Worm (Caenorhabditis elegans) whole organism, young adult: ENCODE measurements around the gene C34B4.3.

ENCODE experiments used
- B0336.3 ChIP-seq: fragments of 200-800 bp; sonication (Bioruptor generic); IDR thresholded peaks from 2 replicates; pipeline ENCODE4 v1.3.6; 2022; ENCODE audit warnings: missing genetic modification characterization, missing compliant biosample characterization
- F22D6.2 ChIP-seq: sonication (generic microtip); optimal IDR thresholded peaks from 2 replicates; lab custom pipeline; 2016; ENCODE audit warnings: mild to moderate bottlenecking, missing genetic modification characterization, missing compliant biosample characterization
- F39B2.1 ChIP-seq: fragments of 200-800 bp; sonication (Bioruptor generic); IDR thresholded peaks from 2 replicates; pipeline ENCODE4 v1.3.6; 2022; ENCODE audit warnings: missing genetic modification reagents, missing genetic modification characterization, missing compliant biosample characterization
- K11D2.4 ChIP-seq: fragments of 200-800 bp; sonication (Bioruptor generic); IDR thresholded peaks from 2 replicates; pipeline ENCODE4 v1.3.6; 2022; ENCODE audit warnings: missing genetic modification reagents, missing genetic modification characterization, missing compliant biosample characterization
- K12H6.12 ChIP-seq: fragments of 200-800 bp; sonication (Bioruptor generic); optimal IDR thresholded peaks from 2 replicates; lab custom pipeline; 2018; ENCODE audit warnings: mild to moderate bottlenecking, missing genetic modification characterization, missing compliant biosample characterization
- Y56A3A.18 ChIP-seq: fragments of 200-800 bp; sonication (Bioruptor generic); IDR thresholded peaks from 2 replicates; pipeline ENCODE4 v1.3.6; 2022; ENCODE audit warnings: missing genetic modification reagents, missing genetic modification characterization, missing compliant biosample characterization
- Y79H2A.3 ChIP-seq: fragments of 200-800 bp; sonication (Bioruptor generic); conservative IDR thresholded peaks from 2 replicates; pipeline ENCODE4 v1.3.6; 2022; ENCODE audit warnings: missing genetic modification reagents, missing genetic modification characterization, missing compliant biosample characterization
- Y95B8A.8 ChIP-seq: fragments of 200-800 bp; sonication (Bioruptor generic); IDR thresholded peaks from 2 replicates; pipeline ENCODE4 v1.3.6; 2022; ENCODE audit warnings: missing genetic modification reagents, missing genetic modification characterization, missing compliant biosample characterization
- attf-5 ChIP-seq: fragments of 200-800 bp; sonication (Bioruptor generic); optimal IDR thresholded peaks from 2 replicates; lab custom pipeline; 2018; ENCODE audit warnings: mild to moderate bottlenecking, missing genetic modification characterization, missing compliant biosample characterization
- attf-6 ChIP-seq: fragments of 200-800 bp; sonication (Bioruptor generic); IDR thresholded peaks from 2 replicates; pipeline ENCODE4 v1.3.6; 2022; ENCODE audit warnings: missing genetic modification reagents, missing genetic modification characterization, missing compliant biosample characterization
- bed-2 ChIP-seq: fragments of 200-800 bp; sonication (Bioruptor generic); IDR thresholded peaks from 2 replicates; pipeline ENCODE4 v1.3.6; 2022; ENCODE audit warnings: missing genetic modification reagents, missing genetic modification characterization, missing compliant biosample characterization
- cebp-1 ChIP-seq, 2 experiments: fragments of 200-800 bp in 1 of 2; sonication (Bioruptor generic) in 1 of 2; sonication (generic microtip) in 1 of 2; IDR thresholded peaks in 1 of 2; optimal IDR thresholded peaks in 1 of 2; 2 replicates each; pipeline versions ENCODE4 v1.3.6 to Lab custom; 2017 to 2022; ENCODE audit warnings: missing compliant biosample characterization in 2 of 2, missing genetic modification characterization in 2 of 2, mild to moderate bottlenecking in 1 of 2, missing genetic modification reagents in 1 of 2, moderate library complexity in 1 of 2
- ceh-100 ChIP-seq: fragments of 200-800 bp; sonication (Bioruptor generic); IDR thresholded peaks from 2 replicates; pipeline ENCODE4 v1.3.6; 2022; ENCODE audit warnings: missing genetic modification reagents, missing genetic modification characterization, missing compliant biosample characterization
- ceh-40 ChIP-seq: fragments of 200-800 bp; sonication (Bioruptor generic); IDR thresholded peaks from 2 replicates; pipeline ENCODE4 v1.3.6; 2022; ENCODE audit warnings: missing genetic modification characterization, missing compliant biosample characterization
- ceh-91 ChIP-seq: fragments of 200-800 bp; sonication (Bioruptor generic); IDR thresholded peaks from 2 replicates; pipeline ENCODE4 v1.3.6; 2022; ENCODE audit warnings: missing genetic modification reagents, missing genetic modification characterization, missing compliant biosample characterization
- die-1 ChIP-seq: sonication (generic microtip); optimal IDR thresholded peaks from 2 replicates; lab custom pipeline; 2016; ENCODE audit warnings: missing genotype, mild to moderate bottlenecking, missing genetic modification characterization, missing compliant biosample characterization
- egl-44 ChIP-seq: fragments of 200-800 bp; sonication (Bioruptor generic); IDR thresholded peaks from 2 replicates; pipeline ENCODE4 v1.3.6; 2022; ENCODE audit warnings: missing genetic modification reagents, missing genetic modification characterization, missing compliant biosample characterization
- egrh-3 ChIP-seq: fragments of 200-800 bp; sonication (Bioruptor generic); IDR thresholded peaks from 2 replicates; pipeline ENCODE4 v1.3.6; 2022; ENCODE audit warnings: missing genetic modification reagents, missing genetic modification characterization, missing compliant biosample characterization
- hsf-1 ChIP-seq: fragments of 200-800 bp; sonication (Bioruptor generic); IDR thresholded peaks from 2 replicates; pipeline ENCODE4 v1.3.6; 2022; ENCODE audit warnings: missing genetic modification reagents, missing genetic modification characterization, missing compliant biosample characterization
- lag-1 ChIP-seq: fragments of 200-800 bp; sonication (Bioruptor generic); IDR thresholded peaks from 2 replicates; pipeline ENCODE4 v1.3.6; 2022; ENCODE audit warnings: missing genetic modification reagents, missing genetic modification characterization, missing compliant biosample characterization
- let-607 ChIP-seq, 2 experiments: fragments of 200-800 bp in 1 of 2; sonication (Bioruptor generic) in 1 of 2; sonication (generic microtip) in 1 of 2; optimal IDR thresholded peaks; 2 replicates each; lab custom pipeline; 2016 to 2018; ENCODE audit warnings: mild to moderate bottlenecking in 2 of 2, missing compliant biosample characterization in 2 of 2, missing genetic modification characterization in 2 of 2, moderate library complexity in 2 of 2, missing genotype in 1 of 2
- lin-40 ChIP-seq: sonication (generic microtip); optimal IDR thresholded peaks from 2 replicates; lab custom pipeline; 2016; ENCODE audit warnings: missing genetic modification characterization, mild to moderate bottlenecking, missing compliant biosample characterization, missing genotype, missing genetic modification reagents
- madf-10 ChIP-seq: sonication (generic microtip); optimal IDR thresholded peaks from 2 replicates; lab custom pipeline; 2016; ENCODE audit warnings: mild to moderate bottlenecking, missing genetic modification characterization, missing compliant biosample characterization
- madf-6 ChIP-seq: fragments of 200-800 bp; sonication (Bioruptor generic); IDR thresholded peaks from 2 replicates; pipeline ENCODE4 v1.3.6; 2022; ENCODE audit warnings: missing genetic modification reagents, missing genetic modification characterization, missing compliant biosample characterization
- mcd-1 ChIP-seq: fragments of 200-800 bp; sonication (Bioruptor generic); IDR thresholded peaks from 2 replicates; pipeline ENCODE4 v1.3.6; 2022; ENCODE audit warnings: missing genetic modification reagents, missing genetic modification characterization, missing compliant biosample characterization
- mes-4 ChIP-seq: sonication (generic microtip); optimal IDR thresholded peaks from 2 replicates; lab custom pipeline; 2016; ENCODE audit warnings: missing genotype, missing genetic modification characterization, missing compliant biosample characterization
- mxl-1 ChIP-seq: sonication (generic microtip); optimal IDR thresholded peaks from 2 replicates; lab custom pipeline; 2016; ENCODE audit warnings: missing genetic modification characterization, missing compliant biosample characterization
- nfya-1 ChIP-seq: sonication (generic microtip); optimal IDR thresholded peaks from 2 replicates; lab custom pipeline; 2017; ENCODE audit warnings: antibody characterized with exemption, missing compliant biosample characterization, missing genetic modification characterization, borderline replicate concordance; ENCODE audit not compliant: insufficient read depth
- nhr-27 ChIP-seq: fragments of 200-800 bp; sonication (Bioruptor generic); optimal IDR thresholded peaks from 2 replicates; lab custom pipeline; 2018; ENCODE audit warnings: mild to moderate bottlenecking, missing genetic modification characterization, moderate library complexity, missing compliant biosample characterization
- nhr-80 ChIP-seq: sonication (generic microtip); optimal IDR thresholded peaks from 2 replicates; lab custom pipeline; 2016; ENCODE audit warnings: missing genetic modification characterization, missing compliant biosample characterization
- pbrm-1 ChIP-seq: fragments of 200-800 bp; sonication (Bioruptor generic); IDR thresholded peaks from 2 replicates; pipeline ENCODE4 v1.3.6; 2022; ENCODE audit warnings: missing genetic modification reagents, missing genetic modification characterization, missing compliant biosample characterization
- pha-4 ChIP-seq: fragments of 150-350 bp; sonication (generic microtip); optimal IDR thresholded peaks from 2 replicates; lab custom pipeline; 2014; ENCODE audit warnings: missing biosample characterization, missing genetic modification reagents, missing genetic modification characterization
- rcor-1 ChIP-seq: fragments of 200-800 bp; sonication (Bioruptor generic); IDR thresholded peaks from 2 replicates; pipeline ENCODE4 v1.3.6; 2022; ENCODE audit warnings: missing genetic modification reagents, missing genetic modification characterization, missing compliant biosample characterization
- rec-8 ChIP-seq, 2 experiments: sonication (generic microtip); optimal IDR thresholded peaks; 2 replicates each; lab custom pipeline; 2016; ENCODE audit warnings: mild to moderate bottlenecking in 2 of 2, missing genetic modification characterization in 2 of 2, missing genetic modification reagents in 2 of 2, missing genotype in 2 of 2, missing biosample characterization in 1 of 2, missing compliant biosample characterization in 1 of 2, moderate library complexity in 1 of 2
- snpc-1.1 ChIP-seq: sonication (generic microtip); optimal IDR thresholded peaks from 2 replicates; lab custom pipeline; 2017; ENCODE audit warnings: missing genetic modification characterization, mild to moderate bottlenecking, missing compliant biosample characterization, antibody characterized with exemption, moderate library complexity, missing genotype, missing genetic modification reagents; ENCODE audit not compliant: insufficient read depth
- snpc-1.3 ChIP-seq: sonication (generic microtip); optimal IDR thresholded peaks from 2 replicates; lab custom pipeline; 2017; ENCODE audit warnings: missing genetic modification characterization, mild to moderate bottlenecking, missing compliant biosample characterization, antibody characterized with exemption, moderate library complexity, missing genotype, missing genetic modification reagents; ENCODE audit not compliant: insufficient read depth
- snpc-4 ChIP-seq, 5 experiments: fragments of 150-350 bp in 1 of 5; sonication (generic microtip) in 4 of 5; optimal IDR thresholded peaks; 2 replicates each; lab custom pipeline; 2014 to 2018; ENCODE audit warnings: missing genetic modification characterization in 5 of 5, missing biosample characterization in 3 of 5, antibody characterized with exemption in 2 of 5, mild to moderate bottlenecking in 2 of 5, missing compliant biosample characterization in 2 of 5, missing genotype in 2 of 5, moderate library complexity in 2 of 5, missing genetic modification reagents in 1 of 5
- somi-1 ChIP-seq: fragments of 200-800 bp; sonication (Bioruptor generic); optimal IDR thresholded peaks from 2 replicates; lab custom pipeline; 2018; ENCODE audit warnings: mild to moderate bottlenecking, missing genetic modification characterization, missing compliant biosample characterization
- tbp1 ChIP-seq: fragments of 200-800 bp; sonication (Bioruptor generic); optimal IDR thresholded peaks from 2 replicates; lab custom pipeline; 2018; ENCODE audit warnings: mild to moderate bottlenecking, missing genetic modification characterization, missing compliant biosample characterization
- tlf-1 ChIP-seq: fragments of 200-800 bp; sonication (Bioruptor generic); optimal IDR thresholded peaks from 2 replicates; lab custom pipeline; 2018; ENCODE audit warnings: mild to moderate bottlenecking, missing genetic modification characterization, missing compliant biosample characterization
- ztf-22 ChIP-seq: fragments of 200-800 bp; sonication (Bioruptor generic); optimal IDR thresholded peaks from 2 replicates; lab custom pipeline; 2018; ENCODE audit warnings: mild to moderate bottlenecking, missing genetic modification characterization, moderate library complexity, missing compliant biosample characterization
- ztf-26 ChIP-seq: sonication (generic microtip); optimal IDR thresholded peaks from 2 replicates; lab custom pipeline; 2017; ENCODE audit warnings: missing genetic modification characterization, missing compliant biosample characterization
- ztf-28 ChIP-seq: fragments of 200-800 bp; sonication (Bioruptor generic); IDR thresholded peaks from 2 replicates; pipeline ENCODE4 v1.3.6; 2022; ENCODE audit warnings: missing genetic modification reagents, missing genetic modification characterization, missing compliant biosample characterization

C34B4.3 gene

ce11 chrV:13082442-13083126, 11.6 kb upstream of the C34B4.3 start, which contains the start of gene C34B4.2 (continued):
- no peak for TF ChIP-seq snpc-1.1 (tag; lab: Kevin White, UChicago)
- no peak for TF ChIP-seq ceh-40 (GFP tag; lab: Robert Waterston, UW)
- TF ChIP-seq let-607 (tag; optimal IDR thresholded peaks at IDR 0.05; lab: Kevin White, UChicago), result peak in 1 of 2 experiments; percentile 48
- TF ChIP-seq pha-4 (tag; lab: Kevin White, UChicago), result peak; percentile 13
- TF ChIP-seq ceh-91, result no peak
- 0 out of 2 replicates have a peak, but pooled peaks have one; percentile 54 for TF ChIP-seq egl-44
- TF ChIP-seq rcor-1 (GFP tag; lab: Robert Waterston, UW), result no peak
- TF ChIP-seq mes-4, result no peak
- no peak for TF ChIP-seq cebp-1 (GFP tag; IDR thresholded peaks at IDR 0.05; lab: Robert Waterston, UW)
- TF ChIP-seq cebp-1 (tag; optimal IDR thresholded peaks at IDR 0.05; lab: Kevin White, UChicago), result peak; percentile 67
- peak; percentile 38 for TF ChIP-seq tbp1 (GFP tag; lab: Kevin White, UChicago)
- TF ChIP-seq madf-6, result no peak
- no peak for TF ChIP-seq bed-2 (GFP tag; lab: Robert Waterston, UW)
- TF ChIP-seq mxl-1, result no peak
- TF ChIP-seq attf-6 (GFP tag; lab: Robert Waterston, UW), result no peak
- TF ChIP-seq attf-5, result peak; percentile 40
- no peak for TF ChIP-seq snpc-4 (GFP tag; optimal IDR thresholded peaks at IDR 0.05; lab: Kevin White, UChicago)
- TF ChIP-seq snpc-4 (tag; optimal IDR thresholded peaks at IDR 0.05; lab: Kevin White, UChicago), result peak in 1 of 4 experiments; percentile 13
- TF ChIP-seq Y79H2A.3, result no peak
- TF ChIP-seq F39B2.1 (GFP tag; lab: Robert Waterston, UW), result no peak
- no peak for TF ChIP-seq nhr-27 (tag; lab: Kevin White, UChicago)
- TF ChIP-seq Y56A3A.18 (GFP tag; lab: Robert Waterston, UW), result no peak
- 0 out of 2 replicates have a peak, but pooled peaks have one; percentile 14 for TF ChIP-seq mcd-1 (GFP tag; lab: Robert Waterston, UW)
- peak; percentile 55 for TF ChIP-seq K12H6.12 (tag; lab: Kevin White, UChicago)
- peak; percentile 38; the same call in 1 of the 2 replicates for TF ChIP-seq egrh-3 (GFP tag; lab: Robert Waterston, UW)
- TF ChIP-seq nfya-1 (tag; lab: Kevin White, UChicago), result no peak
- TF ChIP-seq ztf-22 (GFP tag; lab: Kevin White, UChicago), result peak; percentile 84
- 0 out of 2 replicates have a peak, but pooled peaks have one; percentile 17 for TF ChIP-seq hsf-1 (GFP tag; lab: Robert Waterston, UW)
- peak; percentile 46 for TF ChIP-seq madf-10 (tag; lab: Kevin White, UChicago)
- TF ChIP-seq ztf-28 (GFP tag; lab: Robert Waterston, UW), result no peak
- TF ChIP-seq pbrm-1 (GFP tag; lab: Robert Waterston, UW), result 0 out of 2 replicates have a peak, but pooled peaks have one; percentile 30

ce11 chrV:13081197-13081747, 10.3 kb upstream of the C34B4.3 start:
- TF ChIP-seq F22D6.2 (tag; lab: Kevin White, UChicago) (peak; percentile 68), K11D2.4 (peak; percentile 38; the same call in 1 of the 2 replicates), egl-44 (0 out of 2 replicates have a peak, but pooled peaks have one; percentile 52), snpc-1.3 (tag; lab: Kevin White, UChicago) (no peak), madf-10 (tag; lab: Kevin White, UChicago) (no peak), B0336.3 (GFP tag; lab: Robert Waterston, UW) (no peak), Y95B8A.8 (GFP tag; lab: Robert Waterston, UW) (no peak), rec-8 (tag; optimal IDR thresholded peaks at IDR 0.05; lab: Kevin White, UChicago) (no peak), die-1 (peak; percentile 45), attf-5 (no peak), lag-1 (GFP tag; lab: Robert Waterston, UW) (no peak), ceh-100 (GFP tag; lab: Robert Waterston, UW) (no peak), ztf-26 (tag; lab: Kevin White, UChicago) (peak; percentile 89), tlf-1 (GFP tag; lab: Kevin White, UChicago) (peak; percentile 6), let-607 (tag; optimal IDR thresholded peaks at IDR 0.05; lab: Kevin White, UChicago) (peak in 1 of 2 experiments; percentile 78), nhr-80 (peak; percentile 62), cebp-1 (GFP tag; IDR thresholded peaks at IDR 0.05; lab: Robert Waterston, UW) (no peak), cebp-1 (tag; optimal IDR thresholded peaks at IDR 0.05; lab: Kevin White, UChicago) (peak; percentile 6), somi-1 (GFP tag; lab: Kevin White, UChicago) (peak; percentile 93), lin-40 (peak; percentile 91)
